Worm (Caenorhabditis elegans) whole organism, late embryonic: Measurements from ENCODE around the gene R11G1.11.
A peak's percentile ranks its signal among the peaks of the same experiment; 100 is the strongest.

ENCODE experiments used
- C08G9.2 ChIP-seq: sonication (generic microtip); optimal IDR thresholded peaks from 2 replicates; lab custom pipeline; 2016; ENCODE audit warnings: mild to moderate bottlenecking, missing genetic modification characterization, moderate library complexity, missing compliant biosample characterization
- F13H6.1 ChIP-seq: sonication (generic microtip); optimal IDR thresholded peaks from 2 replicates; lab custom pipeline; 2016; ENCODE audit warnings: missing genetic modification characterization, missing compliant biosample characterization
- K02D7.2 ChIP-seq: sonication (generic microtip); optimal IDR thresholded peaks from 2 replicates; lab custom pipeline; 2017; ENCODE audit warnings: mild to moderate bottlenecking, missing genetic modification characterization, missing compliant biosample characterization
- K09A11.1 ChIP-seq: sonication (generic microtip); optimal IDR thresholded peaks from 2 replicates; lab custom pipeline; 2017; ENCODE audit warnings: antibody characterized with exemption, mild to moderate bottlenecking, missing genetic modification characterization, missing compliant biosample characterization; ENCODE audit not compliant: insufficient read depth
- Y22D7AL.16 ChIP-seq: sonication (generic microtip); optimal IDR thresholded peaks from 2 replicates; lab custom pipeline; 2016; ENCODE audit warnings: missing genetic modification characterization, missing compliant biosample characterization
- ama-1 ChIP-seq: fragments of 150-350 bp; optimal IDR thresholded peaks from 2 replicates; lab custom pipeline; 2014
- ceh-14 ChIP-seq: sonication (generic microtip); optimal IDR thresholded peaks from 2 replicates; lab custom pipeline; 2016; ENCODE audit warnings: missing genotype, missing genetic modification characterization, missing compliant biosample characterization
- ceh-18 ChIP-seq: sonication (generic microtip); optimal IDR thresholded peaks from 2 replicates; lab custom pipeline; 2016; ENCODE audit warnings: missing genetic modification characterization, missing compliant biosample characterization
- ceh-19 ChIP-seq: fragments of 200-800 bp; sonication (Bioruptor generic); optimal IDR thresholded peaks from 2 replicates; lab custom pipeline; 2018; ENCODE audit warnings: mild to moderate bottlenecking, missing genetic modification characterization, missing compliant biosample characterization
- ceh-2 ChIP-seq: sonication (generic microtip); optimal IDR thresholded peaks from 2 replicates; lab custom pipeline; 2016; ENCODE audit warnings: missing genotype, missing genetic modification characterization, missing compliant biosample characterization
- ceh-31 ChIP-seq: sonication (generic microtip); optimal IDR thresholded peaks from 2 replicates; lab custom pipeline; 2016; ENCODE audit warnings: missing genetic modification characterization, missing compliant biosample characterization
- ceh-34 ChIP-seq: sonication (generic microtip); optimal IDR thresholded peaks from 2 replicates; lab custom pipeline; 2016; ENCODE audit warnings: mild to moderate bottlenecking, missing genetic modification characterization, missing compliant biosample characterization
- ceh-6 ChIP-seq: fragments of 200-800 bp; sonication (Bioruptor generic); optimal IDR thresholded peaks from 2 replicates; lab custom pipeline; 2018; ENCODE audit warnings: mild to moderate bottlenecking, missing genetic modification characterization, missing compliant biosample characterization
- dve-1 ChIP-seq: sonication (generic microtip); optimal IDR thresholded peaks from 2 replicates; lab custom pipeline; 2017; ENCODE audit warnings: antibody characterized with exemption, mild to moderate bottlenecking, missing genetic modification characterization, missing compliant biosample characterization
- elt-2 ChIP-seq: sonication (generic microtip); optimal IDR thresholded peaks from 2 replicates; lab custom pipeline; 2016; ENCODE audit warnings: missing genetic modification reagents, missing genetic modification characterization, missing compliant biosample characterization
- elt-4 ChIP-seq: sonication (generic microtip); optimal IDR thresholded peaks from 2 replicates; lab custom pipeline; 2016; ENCODE audit warnings: missing genetic modification characterization, missing compliant biosample characterization
- ets-4 ChIP-seq: sonication (generic microtip); optimal IDR thresholded peaks from 2 replicates; lab custom pipeline; 2016; ENCODE audit warnings: missing genetic modification characterization, missing compliant biosample characterization
- fkh-6 ChIP-seq: sonication (generic microtip); optimal IDR thresholded peaks from 2 replicates; lab custom pipeline; 2016; ENCODE audit warnings: missing genetic modification characterization, missing compliant biosample characterization
- hlh-13 ChIP-seq: fragments of 200-800 bp; sonication (Bioruptor generic); optimal IDR thresholded peaks from 2 replicates; lab custom pipeline; 2018; ENCODE audit warnings: mild to moderate bottlenecking, missing genetic modification characterization, missing compliant biosample characterization
- hlh-30 ChIP-seq: sonication (generic microtip); optimal IDR thresholded peaks from 2 replicates; lab custom pipeline; 2017; ENCODE audit warnings: antibody characterized with exemption, missing genetic modification characterization, missing compliant biosample characterization; ENCODE audit not compliant: insufficient read depth
- hlh-8 ChIP-seq: sonication (generic microtip); optimal IDR thresholded peaks from 2 replicates; lab custom pipeline; 2016; ENCODE audit warnings: missing genotype, missing genetic modification characterization, missing compliant biosample characterization
- lim-6 ChIP-seq: sonication (generic microtip); optimal IDR thresholded peaks from 2 replicates; lab custom pipeline; 2016; ENCODE audit warnings: missing genetic modification characterization, missing compliant biosample characterization
- lin-11 ChIP-seq: fragments of 200-800 bp; sonication (Bioruptor generic); optimal IDR thresholded peaks from 2 replicates; lab custom pipeline; 2018; ENCODE audit warnings: mild to moderate bottlenecking, missing genetic modification characterization, missing compliant biosample characterization
- madf-2 ChIP-seq: sonication (generic microtip); optimal IDR thresholded peaks from 2 replicates; lab custom pipeline; 2017; ENCODE audit warnings: missing genetic modification characterization, missing compliant biosample characterization
- mec-3 ChIP-seq: sonication (generic microtip); optimal IDR thresholded peaks from 2 replicates; lab custom pipeline; 2016; ENCODE audit warnings: borderline replicate concordance, missing genetic modification characterization, missing compliant biosample characterization
- nfya-1 ChIP-seq: sonication (generic microtip); optimal IDR thresholded peaks from 2 replicates; lab custom pipeline; 2017; ENCODE audit warnings: missing genetic modification characterization, mild to moderate bottlenecking, missing compliant biosample characterization, antibody characterized with exemption, moderate library complexity
- npax-4 ChIP-seq: sonication (generic microtip); optimal IDR thresholded peaks from 2 replicates; lab custom pipeline; 2016; ENCODE audit warnings: missing genetic modification characterization, missing compliant biosample characterization
- odd-2 ChIP-seq: sonication (generic microtip); optimal IDR thresholded peaks from 2 replicates; lab custom pipeline; 2017; ENCODE audit warnings: antibody characterized with exemption, mild to moderate bottlenecking, missing genetic modification characterization, missing compliant biosample characterization
- pha-2 ChIP-seq: sonication (generic microtip); optimal IDR thresholded peaks from 2 replicates; lab custom pipeline; 2017; ENCODE audit warnings: mild to moderate bottlenecking, missing genetic modification characterization, missing compliant biosample characterization
- pha-4 ChIP-seq: fragments of 150-350 bp; optimal IDR thresholded peaks from 2 replicates; lab custom pipeline; 2018; ENCODE audit warnings: missing biosample characterization, missing genetic modification reagents, missing genetic modification characterization
- pros-1 ChIP-seq: fragments of 150-350 bp; optimal IDR thresholded peaks from 2 replicates; lab custom pipeline; 2014; ENCODE audit warnings: missing biosample characterization, missing genetic modification reagents, missing genetic modification characterization
- ref-2 ChIP-seq: sonication (generic microtip); optimal IDR thresholded peaks from 2 replicates; lab custom pipeline; 2016; ENCODE audit warnings: missing genetic modification characterization, missing compliant biosample characterization
- rnt-1 ChIP-seq: sonication (generic microtip); optimal IDR thresholded peaks from 2 replicates; lab custom pipeline; 2016; ENCODE audit warnings: missing genetic modification characterization, missing compliant biosample characterization
- sdc-2 ChIP-seq: sonication (generic microtip); optimal IDR thresholded peaks from 2 replicates; lab custom pipeline; 2016; ENCODE audit warnings: missing genotype, missing genetic modification characterization, missing compliant biosample characterization
- tbx-2 ChIP-seq: sonication (generic microtip); optimal IDR thresholded peaks from 2 replicates; lab custom pipeline; 2016; ENCODE audit warnings: missing genetic modification characterization, missing compliant biosample characterization
- unc-42 ChIP-seq: sonication (generic microtip); optimal IDR thresholded peaks from 2 replicates; lab custom pipeline; 2016; ENCODE audit warnings: missing genotype, missing genetic modification characterization, missing compliant biosample characterization
- unc-55 ChIP-seq: sonication (generic microtip); optimal IDR thresholded peaks from 2 replicates; lab custom pipeline; 2017; ENCODE audit warnings: missing biosample characterization, missing genetic modification reagents, missing genetic modification characterization

Gene R11G1.11

DNA sequence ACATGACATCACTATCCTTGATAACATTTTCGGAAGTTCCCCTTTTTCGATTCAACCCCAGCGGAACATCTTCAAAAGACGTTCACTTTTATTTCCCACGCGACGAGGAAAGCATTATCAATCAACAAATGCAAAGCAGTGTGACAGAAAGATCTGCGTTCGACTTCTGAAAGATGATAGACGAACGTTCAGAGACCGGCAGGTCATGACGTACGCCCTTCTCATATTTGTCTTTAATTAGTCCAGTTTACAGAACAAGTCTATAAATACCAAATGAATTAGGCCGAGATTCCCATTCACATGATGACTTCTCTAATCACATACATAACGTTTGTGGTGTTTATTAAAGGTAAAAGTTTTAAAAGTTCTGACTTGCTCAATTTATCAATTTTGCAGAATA is at the start of gene R11G1.11:
Gene R11G1.11 (plus strand): TSS at position 301 of the 400 bp plus-strand sequence.
- TF ChIP-seq ets-4 (tag; lab: Kevin White, UChicago) (no peak), K02D7.2 (tag; lab: Kevin White, UChicago) (no peak), ceh-18 (tag; lab: Kevin White, UChicago) (no peak), madf-2 (no peak), ama-1 (lab: Kevin White, UChicago) (no peak), C08G9.2 (no peak), odd-2 (tag; lab: Kevin White, UChicago) (no peak), hlh-13 (GFP tag; lab: Kevin White, UChicago) (no peak), dve-1 (tag; lab: Kevin White, UChicago) (no peak), ceh-6 (no peak), hlh-8 (tag; lab: Kevin White, UChicago) (no peak), ceh-19 (GFP tag; lab: Kevin White, UChicago) (no peak), pha-4 (tag; lab: Kevin White, UChicago) (no peak), pha-2 (tag; lab: Kevin White, UChicago) (no peak), hlh-30 (tag; lab: Kevin White, UChicago) (no peak)

DNA sequence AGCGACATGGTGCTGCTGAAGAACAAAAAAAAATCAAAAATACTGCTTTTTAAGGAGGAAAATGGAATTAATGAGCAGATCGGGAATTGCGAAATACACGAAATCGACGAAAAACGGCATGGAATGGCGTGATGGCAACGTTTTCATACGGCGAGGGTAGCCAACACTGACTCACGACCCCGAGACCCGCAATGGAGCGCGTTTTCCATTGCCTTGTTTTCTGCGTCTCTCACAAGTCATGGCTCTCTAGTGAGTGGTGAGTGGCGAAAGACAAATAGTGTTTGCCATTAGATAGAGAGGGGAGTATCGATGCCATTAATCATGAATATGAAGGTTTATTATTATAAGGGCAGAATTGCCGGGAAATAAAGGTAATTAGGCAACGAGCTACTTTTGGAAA is 49.0 kb upstream of the R11G1.11 start, which contains the start of gene C18B2.4:
Gene C18B2.4 (minus strand): TSS at position 15 of the 400 bp plus-strand sequence.
- TF ChIP-seq ref-2, result no peak
- TF ChIP-seq pha-2 (tag; lab: Kevin White, UChicago), result no peak
- peak; percentile 96 for TF ChIP-seq unc-55 (GFP tag; lab: Kevin White, UChicago)
- peak; percentile 25 for TF ChIP-seq C08G9.2
- peak; percentile 42 for TF ChIP-seq ceh-34
- peak; percentile 75 for TF ChIP-seq unc-42
- TF ChIP-seq ceh-31, result peak; percentile 74
- TF ChIP-seq elt-4 (tag; lab: Kevin White, UChicago), result no peak
- TF ChIP-seq ceh-2 (tag; lab: Kevin White, UChicago), result peak; percentile 32
- no peak for TF ChIP-seq ama-1 (lab: Kevin White, UChicago)
- no peak for TF ChIP-seq pros-1 (tag; lab: Kevin White, UChicago)
- TF ChIP-seq elt-2 (tag; lab: Kevin White, UChicago), result peak; percentile 34
- peak; percentile 89 for TF ChIP-seq hlh-30 (tag; lab: Kevin White, UChicago)
- peak; percentile 64 for TF ChIP-seq tbx-2 (tag; lab: Kevin White, UChicago)
- peak; percentile 51 for TF ChIP-seq ceh-14 (tag; lab: Kevin White, UChicago)
- no peak for TF ChIP-seq F13H6.1
- no peak for TF ChIP-seq rnt-1 (tag; lab: Kevin White, UChicago)
- TF ChIP-seq nfya-1, result peak; percentile 72
- peak; percentile 18 for TF ChIP-seq dve-1 (tag; lab: Kevin White, UChicago)
- peak; percentile 54 for TF ChIP-seq sdc-2 (tag; lab: Kevin White, UChicago)
- TF ChIP-seq mec-3 (tag; lab: Kevin White, UChicago), result no peak

DNA sequence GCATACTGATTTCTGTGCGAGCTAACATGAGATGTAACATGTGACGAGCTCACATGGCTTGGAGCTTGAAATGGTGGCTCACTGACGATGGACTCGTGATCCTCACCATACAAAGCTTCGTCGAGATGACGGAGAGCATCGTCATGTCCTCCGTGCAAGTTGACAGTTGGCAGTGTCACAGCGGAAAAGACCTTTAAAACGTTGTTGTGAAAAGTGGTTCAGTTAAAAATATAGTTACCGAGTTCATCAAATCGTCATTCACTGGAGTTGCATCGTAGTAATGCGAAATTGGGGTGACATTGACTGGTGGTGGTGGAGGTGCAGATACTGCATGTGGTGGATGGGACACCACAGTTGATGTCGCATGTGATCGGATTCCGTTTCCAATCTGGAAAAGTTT is 44.3 kb upstream of the R11G1.11 start:
- TF ChIP-seq fkh-6 (tag; lab: Kevin White, UChicago), result no peak
- TF ChIP-seq pha-4 (tag; lab: Kevin White, UChicago), result no peak
- TF ChIP-seq K02D7.2 (tag; lab: Kevin White, UChicago), result no peak
- TF ChIP-seq K09A11.1 (tag; lab: Kevin White, UChicago), result no peak
- no peak for TF ChIP-seq hlh-8 (tag; lab: Kevin White, UChicago)
- TF ChIP-seq Y22D7AL.16 (tag; lab: Kevin White, UChicago), result no peak
- no peak for TF ChIP-seq hlh-30 (tag; lab: Kevin White, UChicago)
- no peak for TF ChIP-seq tbx-2 (tag; lab: Kevin White, UChicago)
- TF ChIP-seq lim-6, result no peak
- TF ChIP-seq hlh-13 (GFP tag; lab: Kevin White, UChicago), result no peak
- no peak for TF ChIP-seq npax-4 (tag; lab: Kevin White, UChicago)
- no peak for TF ChIP-seq unc-55 (GFP tag; lab: Kevin White, UChicago)
- TF ChIP-seq lin-11 (tag; lab: Kevin White, UChicago), result no peak
- TF ChIP-seq pha-2 (tag; lab: Kevin White, UChicago), result no peak
- TF ChIP-seq, all 69 proteins: peak for 0
